Worm (Caenorhabditis elegans) whole organism, L3 larva: ENCODE measurements around the gene C50B6.9.

Source experiments
- ceh-9 ChIP-seq: sonication (generic microtip); optimal IDR thresholded peaks from 2 replicates; lab custom pipeline; 2018; ENCODE audit warnings: missing biosample characterization, missing genetic modification characterization
- nfya-1 ChIP-seq: sonication (generic microtip); optimal IDR thresholded peaks from 2 replicates; lab custom pipeline; 2017; ENCODE audit warnings: missing genetic modification characterization, mild to moderate bottlenecking, missing compliant biosample characterization, antibody characterized with exemption, moderate library complexity; ENCODE audit not compliant: insufficient read depth
- nhr-11 ChIP-seq: fragments of 150-350 bp; optimal IDR thresholded peaks from 2 replicates; lab custom pipeline; 2014; ENCODE audit warnings: missing biosample characterization, missing genetic modification characterization
- nhr-77 ChIP-seq: fragments of 150-350 bp; optimal IDR thresholded peaks from 2 replicates; lab custom pipeline; 2014; ENCODE audit warnings: missing biosample characterization, missing genetic modification characterization

ce11 chrV:13371336-13371735 is 35.2 kb downstream of the C50B6.9 start:
- TF ChIP-seq ceh-9 = no peak
- peak; percentile 13 for TF ChIP-seq nfya-1 (tag; lab: Kevin White, UChicago)
- no peak for TF ChIP-seq nhr-11 (tag; lab: Kevin White, UChicago)
- no peak for TF ChIP-seq nhr-77 (tag; lab: Kevin White, UChicago)
